Fruit fly (Drosophila melanogaster) whole organism, embryonic: Measurements from ENCODE around the gene Cln7.

Experiments
- Abd-B ChIP-seq: fragments of 200-800 bp; sonication (Bioruptor generic); optimal IDR thresholded peaks from 2 replicates; lab custom pipeline; 2018; ENCODE audit warnings: missing biosample characterization, mild to moderate bottlenecking, missing genetic modification characterization, moderate library complexity
- Asciz ChIP-seq: fragments of 200-800 bp; sonication (Bioruptor generic); optimal IDR thresholded peaks from 2 replicates; lab custom pipeline; 2017; ENCODE audit warnings: missing biosample characterization, mild to moderate bottlenecking, missing genetic modification characterization, missing genetic modification reagents
- CG10147 ChIP-seq: fragments of 200-800 bp; sonication (Bioruptor generic); optimal IDR thresholded peaks from 2 replicates; lab custom pipeline; 2019; ENCODE audit warnings: missing biosample characterization, mild to moderate bottlenecking, missing genetic modification characterization, moderate library complexity
- CG12155 ChIP-seq: fragments of 200-800 bp; sonication (Bioruptor generic); optimal IDR thresholded peaks from 3 replicates; lab custom pipeline; 2016; ENCODE audit warnings: missing biosample characterization, missing genetic modification characterization
- CG13624 ChIP-seq: fragments of 200-800 bp; sonication (Bioruptor generic); optimal IDR thresholded peaks from 2 replicates; lab custom pipeline; 2016; ENCODE audit warnings: missing biosample characterization, missing genetic modification characterization
- CG15269 ChIP-seq: fragments of 200-800 bp; sonication (Bioruptor generic); optimal IDR thresholded peaks from 2 replicates; lab custom pipeline; 2018; ENCODE audit warnings: missing biosample characterization, mild to moderate bottlenecking, missing genetic modification characterization, moderate library complexity
- CG15479 ChIP-seq: fragments of 200-800 bp; sonication (Bioruptor generic); optimal IDR thresholded peaks from 3 replicates; lab custom pipeline; 2019; ENCODE audit warnings: missing biosample characterization, mild to moderate bottlenecking, missing genetic modification characterization, moderate library complexity
- CG18599 ChIP-seq: fragments of 200-800 bp; sonication (Bioruptor generic); optimal IDR thresholded peaks from 3 replicates; lab custom pipeline; 2017; ENCODE audit warnings: missing biosample characterization, missing genetic modification characterization, mild to moderate bottlenecking, moderate library complexity, missing genetic modification reagents
- CG2120 ChIP-seq: fragments of 200-800 bp; sonication (Bioruptor generic); optimal IDR thresholded peaks from 3 replicates; lab custom pipeline; 2016; ENCODE audit warnings: missing biosample characterization, missing genetic modification characterization
- CG32772 ChIP-seq: fragments of 200-800 bp; sonication (Bioruptor generic); IDR thresholded peaks from 2 replicates; pipeline ENCODE4 v1.3.6; 2022; ENCODE audit warnings: missing biosample characterization, missing genetic modification characterization
- CG34224 ChIP-seq: fragments of 200-800 bp; sonication (Bioruptor generic); IDR thresholded peaks from 3 replicates; pipeline ENCODE4 v1.3.6; 2022; ENCODE audit warnings: missing biosample characterization, missing genetic modification characterization; ENCODE audit not compliant: partially characterized antibody
- CG3847 ChIP-seq: fragments of 200-800 bp; sonication (Bioruptor generic); IDR thresholded peaks from 2 replicates; pipeline ENCODE4 v1.3.6; 2022; ENCODE audit warnings: missing biosample characterization, missing genetic modification characterization
- CG4424 ChIP-seq: fragments of 200-800 bp; sonication (Bioruptor generic); optimal IDR thresholded peaks from 3 replicates; lab custom pipeline; 2016; ENCODE audit warnings: missing biosample characterization, missing genetic modification characterization
- CG6683 ChIP-seq: fragments of 200-800 bp; sonication (Bioruptor generic); optimal IDR thresholded peaks from 2 replicates; lab custom pipeline; 2017; ENCODE audit warnings: missing biosample characterization, mild to moderate bottlenecking, missing genetic modification characterization, missing genetic modification reagents
- CG7745 ChIP-seq: fragments of 200-800 bp; sonication (Bioruptor generic); optimal IDR thresholded peaks from 2 replicates; lab custom pipeline; 2018; ENCODE audit warnings: missing biosample characterization, mild to moderate bottlenecking, missing genetic modification characterization, moderate library complexity
- Chrac-16 ChIP-seq: fragments of 200-800 bp; sonication (Bioruptor generic); optimal IDR thresholded peaks from 3 replicates; lab custom pipeline; 2016; ENCODE audit warnings: missing biosample characterization, missing genetic modification characterization
- Dll ChIP-seq: fragments of 200-800 bp; sonication (Bioruptor generic); IDR thresholded peaks from 4 replicates; pipeline ENCODE4 v1.3.6; 2022; ENCODE audit warnings: missing biosample characterization, missing genetic modification characterization; ENCODE audit not compliant: partially characterized antibody
- Doc3 ChIP-seq: fragments of 200-800 bp; sonication (Bioruptor generic); IDR thresholded peaks from 3 replicates; pipeline ENCODE4 v1.3.6; 2022; ENCODE audit warnings: missing biosample characterization, missing genetic modification characterization; ENCODE audit not compliant: partially characterized antibody
- GATAe ChIP-seq: fragments of 200-800 bp; sonication (Bioruptor generic); conservative IDR thresholded peaks from 2 replicates; pipeline ENCODE4 v1.3.6; 2022; ENCODE audit warnings: missing biosample characterization, missing genetic modification characterization
- H15 ChIP-seq: fragments of 200-800 bp; sonication (Bioruptor generic); IDR thresholded peaks from 3 replicates; pipeline ENCODE4 v1.3.6; 2022; ENCODE audit warnings: missing biosample characterization, missing genetic modification characterization
- HmgZ ChIP-seq: fragments of 200-800 bp; sonication (Bioruptor generic); optimal IDR thresholded peaks from 2 replicates; lab custom pipeline; 2018; ENCODE audit warnings: missing biosample characterization, mild to moderate bottlenecking, missing genetic modification characterization
- Sry-β ChIP-seq: fragments of 200-800 bp; sonication (Bioruptor generic); optimal IDR thresholded peaks from 2 replicates; lab custom pipeline; 2018; ENCODE audit warnings: missing biosample characterization, mild to moderate bottlenecking, missing genetic modification characterization, moderate library complexity
- Stat92E ChIP-seq, 3 experiments: fragments of >200 bp in 2 of 3; fragments of 200-800 bp in 1 of 3; sonication (Bioruptor generic) in 1 of 3; optimal IDR thresholded peaks; 2 replicates each; lab custom pipeline; 2017 to 2019; ENCODE audit warnings: missing biosample characterization in 3 of 3, missing genetic modification characterization in 3 of 3, mild to moderate bottlenecking in 1 of 3, moderate library complexity in 1 of 3
- amos ChIP-seq: fragments of 200-800 bp; sonication (Bioruptor generic); IDR thresholded peaks from 2 replicates; pipeline ENCODE4 v1.3.6; 2022; ENCODE audit warnings: missing biosample characterization, missing genetic modification characterization; ENCODE audit not compliant: partially characterized antibody
- bbx ChIP-seq: fragments of 200-800 bp; sonication (Bioruptor generic); IDR thresholded peaks from 2 replicates; pipeline ENCODE4 v1.3.6; 2022; ENCODE audit warnings: missing biosample characterization, missing genetic modification characterization; ENCODE audit not compliant: partially characterized antibody
- bsh ChIP-seq, 2 experiments: fragments of 200-800 bp; sonication (Bioruptor generic); optimal IDR thresholded peaks; 2 replicates each; lab custom pipeline; 2017 to 2018; ENCODE audit warnings: mild to moderate bottlenecking in 2 of 2, missing biosample characterization in 2 of 2, missing genetic modification characterization in 2 of 2, moderate library complexity in 1 of 2
- crp ChIP-seq, 2 experiments: fragments of 200-800 bp; sonication (Bioruptor generic); optimal IDR thresholded peaks; 2 replicates in 1 of 2; 3 replicates in 1 of 2; lab custom pipeline; 2017; ENCODE audit warnings: missing biosample characterization in 2 of 2, missing genetic modification characterization in 2 of 2, mild to moderate bottlenecking in 1 of 2, moderate library complexity in 1 of 2
- dm ChIP-seq: fragments of 200-800 bp; sonication (Bioruptor generic); optimal IDR thresholded peaks from 3 replicates; lab custom pipeline; 2016; ENCODE audit warnings: missing biosample characterization, missing genetic modification characterization
- dmrt11E ChIP-seq: fragments of 200-800 bp; sonication (Bioruptor generic); optimal IDR thresholded peaks from 3 replicates; lab custom pipeline; 2018; ENCODE audit warnings: missing biosample characterization, mild to moderate bottlenecking, missing genetic modification characterization, moderate library complexity
- dmrt99B ChIP-seq: fragments of 200-800 bp; sonication (Bioruptor generic); optimal IDR thresholded peaks from 2 replicates; lab custom pipeline; 2018; ENCODE audit warnings: missing biosample characterization, mild to moderate bottlenecking, missing genetic modification characterization, moderate library complexity
- dysf ChIP-seq: fragments of 200-800 bp; sonication (Bioruptor generic); IDR thresholded peaks from 3 replicates; pipeline ENCODE4 v1.3.6; 2022; ENCODE audit warnings: missing biosample characterization, missing genetic modification characterization
- exex ChIP-seq: fragments of 200-800 bp; sonication (Bioruptor generic); optimal IDR thresholded peaks from 4 replicates; lab custom pipeline; 2018; ENCODE audit warnings: missing biosample characterization, mild to moderate bottlenecking, missing genetic modification characterization, moderate library complexity
- fru ChIP-seq: fragments of >200 bp; optimal IDR thresholded peaks from 2 replicates; lab custom pipeline; 2017
- fu2 ChIP-seq: fragments of 200-800 bp; sonication (Bioruptor generic); optimal IDR thresholded peaks from 2 replicates; lab custom pipeline; 2016; ENCODE audit warnings: missing biosample characterization, missing genetic modification characterization
- gfzf ChIP-seq: fragments of 200-800 bp; sonication (Bioruptor generic); optimal IDR thresholded peaks from 2 replicates; lab custom pipeline; 2016; ENCODE audit warnings: missing biosample characterization, mild to moderate bottlenecking, missing genetic modification characterization, moderate library complexity
- hth ChIP-seq: fragments of >200 bp; optimal IDR thresholded peaks from 2 replicates; lab custom pipeline; 2017; ENCODE audit warnings: inconsistent platforms
- jing ChIP-seq: fragments of 200-800 bp; sonication (Bioruptor generic); optimal IDR thresholded peaks from 2 replicates; lab custom pipeline; 2018; ENCODE audit warnings: missing biosample characterization, mild to moderate bottlenecking, missing genetic modification characterization
- lilli ChIP-seq: fragments of 200-800 bp; sonication (Bioruptor generic); optimal IDR thresholded peaks from 3 replicates; lab custom pipeline; 2016; ENCODE audit warnings: missing biosample characterization, missing genetic modification characterization
- nmo ChIP-seq: fragments of 200-800 bp; sonication (Bioruptor generic); optimal IDR thresholded peaks from 2 replicates; lab custom pipeline; 2018; ENCODE audit warnings: missing biosample characterization, mild to moderate bottlenecking, missing genetic modification characterization, moderate library complexity
- p53 ChIP-seq: fragments of 200-800 bp; sonication (Bioruptor generic); optimal IDR thresholded peaks from 2 replicates; lab custom pipeline; 2016; ENCODE audit warnings: missing biosample characterization, missing genetic modification characterization
- sisA ChIP-seq: fragments of 200-800 bp; sonication (Bioruptor generic); IDR thresholded peaks from 2 replicates; pipeline ENCODE4 v1.3.6; 2022; ENCODE audit warnings: missing biosample characterization, missing genetic modification characterization
- sna ChIP-seq: fragments of 200-800 bp; sonication (Bioruptor generic); IDR thresholded peaks from 2 replicates; pipeline ENCODE4 v1.3.6; 2022; ENCODE audit warnings: missing biosample characterization, missing genetic modification characterization; ENCODE audit not compliant: partially characterized antibody
- ssp ChIP-seq: fragments of 200-800 bp; sonication (Bioruptor generic); IDR thresholded peaks from 2 replicates; pipeline ENCODE4 v1.3.6; 2022; ENCODE audit warnings: missing biosample characterization, missing genetic modification characterization
- tna ChIP-seq: fragments of 200-800 bp; sonication (Bioruptor generic); IDR thresholded peaks from 2 replicates; pipeline ENCODE4 v1.3.6; 2022; ENCODE audit warnings: missing biosample characterization, missing genetic modification characterization; ENCODE audit not compliant: partially characterized antibody
- wdn ChIP-seq: fragments of 200-800 bp; sonication (Bioruptor generic); IDR thresholded peaks from 2 replicates; pipeline ENCODE4 v1.3.6; 2022; ENCODE audit warnings: missing biosample characterization, missing genetic modification characterization
- zen ChIP-seq: fragments of 200-800 bp; sonication (Bioruptor generic); optimal IDR thresholded peaks from 3 replicates; lab custom pipeline; 2018; ENCODE audit warnings: missing biosample characterization, mild to moderate bottlenecking, missing genetic modification characterization, moderate library complexity
- zfh1 ChIP-seq: fragments of 200-800 bp; sonication (Bioruptor generic); IDR thresholded peaks from 3 replicates; pipeline ENCODE4 v1.3.6; 2022; ENCODE audit warnings: missing biosample characterization, missing genetic modification characterization

The Cln7 gene

dm6 chr3L:7356386-7357117 lies 11.6 kb upstream of the Cln7 start, which contains the start of gene CTCF (continued):
- TF ChIP-seq Asciz (peak; percentile 53), dysf (GFP tag; lab: Robert Waterston, UW) (peak; percentile 67; the same call in 2 of the 3 replicates), dm (GFP tag; lab: Kevin White, UChicago) (peak; percentile 47), tna (GFP tag; lab: Robert Waterston, UW) (peak; percentile 61; the same call in 1 of the 2 replicates), HmgZ (tag; lab: Kevin White, UChicago) (peak; percentile 24), bbx (GFP tag; lab: Robert Waterston, UW) (peak; percentile 91), fru (lab: Kevin White, UChicago) (no peak), sna (peak; percentile 77), CG4424 (peak; percentile 43), dmrt99B (peak; percentile 16), p53 (GFP tag; lab: Kevin White, UChicago) (no peak), nmo (GFP tag; lab: Kevin White, UChicago) (peak; percentile 90), ssp (GFP tag; lab: Robert Waterston, UW) (peak; percentile 49; the same call in 1 of the 2 replicates), H15 (GFP tag; lab: Robert Waterston, UW) (peak; percentile 41; the same call in 1 of the 3 replicates), Sry-β (peak; percentile 30), lilli (peak; percentile 46), Abd-B (peak; percentile 14), zfh1 (GFP tag; lab: Robert Waterston, UW) (0 out of 3 replicates have a peak, but pooled peaks have one; percentile 32), CG3847 (GFP tag; lab: Robert Waterston, UW) (0 out of 2 replicates have a peak, but pooled peaks have one; percentile 6), Chrac-16 (GFP tag; lab: Kevin White, UChicago) (peak; percentile 27), CG7745 (tag; lab: Kevin White, UChicago) (no peak), gfzf (GFP tag; lab: Kevin White, UChicago) (peak; percentile 24), wdn (no peak), fu2 (GFP tag; lab: Kevin White, UChicago) (no peak), CG10147 (GFP tag; lab: Kevin White, UChicago) (peak; percentile 32), CG18599 (GFP tag; lab: Kevin White, UChicago) (no peak), CG15269 (tag; lab: Kevin White, UChicago) (peak; percentile 37), GATAe (GFP tag; lab: Robert Waterston, UW) (peak; percentile 69), exex (tag; lab: Kevin White, UChicago) (peak; percentile 74), zen (tag; lab: Kevin White, UChicago) (peak; percentile 18), CG15479 (no peak), amos (peak; percentile 78), CG34224 (GFP tag; lab: Robert Waterston, UW) (peak; percentile 73), Doc3 (GFP tag; lab: Robert Waterston, UW) (peak; percentile 84), jing (GFP tag; lab: Kevin White, UChicago) (no peak), CG13624 (GFP tag; lab: Kevin White, UChicago) (peak; percentile 45), sisA (GFP tag; lab: Robert Waterston, UW) (peak; percentile 19; the same call in 1 of the 2 replicates), Stat92E (GFP tag; optimal IDR thresholded peaks at IDR 0.05; lab: Kevin White, UChicago) (peak in 1 of 3 experiments; percentile 9), dmrt11E (peak; percentile 32), hth (no peak), CG32772 (peak; percentile 64), bsh (GFP tag; optimal IDR thresholded peaks at IDR 0.05; lab: Kevin White, UChicago) (peak in 1 of 2 experiments; percentile 34), CG6683 (GFP tag; lab: Kevin White, UChicago) (no peak), CG2120 (GFP tag; lab: Kevin White, UChicago) (peak; percentile 52), Dll (GFP tag; lab: Robert Waterston, UW) (peak; percentile 83), CG12155 (GFP tag; lab: Kevin White, UChicago) (peak; percentile 30), crp (GFP tag; optimal IDR thresholded peaks at IDR 0.05; lab: Kevin White, UChicago) (peak in 1 of 2 experiments; percentile 72)
